Worm (Caenorhabditis elegans): ENCODE measurements around the gene spe-36.

spe-36 gene

DNA sequence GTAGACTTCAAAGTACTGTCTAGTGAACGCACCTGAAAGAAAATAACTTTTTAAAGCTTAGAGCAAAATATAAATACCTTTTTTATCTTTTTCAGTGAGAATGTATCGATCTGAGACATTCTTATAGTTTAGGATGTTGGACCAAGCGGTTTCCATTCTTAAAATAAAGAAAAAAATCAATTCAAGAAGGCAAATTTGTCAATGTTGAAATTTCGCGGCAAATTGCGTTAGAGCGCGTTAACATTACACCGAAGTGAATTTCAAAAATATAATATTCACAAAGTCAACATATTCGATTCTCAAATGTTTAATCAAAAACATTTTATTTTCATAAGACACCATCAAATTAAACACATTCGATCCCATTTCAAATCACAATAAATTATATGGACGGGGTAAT lies 30.4 kb downstream of the spe-36 start, which contains the start of gene F12F6.7:
Gene F12F6.7 (minus strand): TSS at position 157 of the 400 bp plus-strand sequence.
- TF ChIP-seq tbx-11 (GFP tag; IDR thresholded peaks at IDR 0.05) = no peak
- TF ChIP-seq ama-1 (optimal IDR thresholded peaks at IDR 0.05) = no peak
- no peak for TF ChIP-seq F13C5.2 (tag; optimal IDR thresholded peaks at IDR 0.05)
- no peak for TF ChIP-seq aly-1 (tag; optimal IDR thresholded peaks at IDR 0.05)
- TF ChIP-seq hmg-4 (GFP tag; optimal IDR thresholded peaks at IDR 0.05) = no peak
- TF ChIP-seq ceh-36 (tag; optimal IDR thresholded peaks at IDR 0.05) = no peak
- no peak for TF ChIP-seq sea-1 (GFP tag; conservative IDR thresholded peaks at IDR 0.05)
- no peak for TF ChIP-seq hmbx-1 (tag; optimal IDR thresholded peaks at IDR 0.05)
- TF ChIP-seq hnd-1 (tag; optimal IDR thresholded peaks at IDR 0.05) = no peak
- TF ChIP-seq B0310.2 (tag; optimal IDR thresholded peaks at IDR 0.05) = no peak
- no peak for TF ChIP-seq ets-7 (tag; optimal IDR thresholded peaks at IDR 0.05)
- no peak for TF ChIP-seq ceh-13 (GFP tag; optimal IDR thresholded peaks at IDR 0.05)
- no peak for TF ChIP-seq flt-1 (GFP tag; IDR thresholded peaks at IDR 0.05)
- TF ChIP-seq pes-1 (GFP tag; IDR thresholded peaks at IDR 0.05) = no peak
- no peak for TF ChIP-seq tra-4 (tag; optimal IDR thresholded peaks at IDR 0.05)
- TF ChIP-seq scrt-1 (GFP tag; IDR thresholded peaks at IDR 0.05) = no peak
- no peak for TF ChIP-seq tbx-37 (GFP tag; conservative IDR thresholded peaks at IDR 0.05)

DNA sequence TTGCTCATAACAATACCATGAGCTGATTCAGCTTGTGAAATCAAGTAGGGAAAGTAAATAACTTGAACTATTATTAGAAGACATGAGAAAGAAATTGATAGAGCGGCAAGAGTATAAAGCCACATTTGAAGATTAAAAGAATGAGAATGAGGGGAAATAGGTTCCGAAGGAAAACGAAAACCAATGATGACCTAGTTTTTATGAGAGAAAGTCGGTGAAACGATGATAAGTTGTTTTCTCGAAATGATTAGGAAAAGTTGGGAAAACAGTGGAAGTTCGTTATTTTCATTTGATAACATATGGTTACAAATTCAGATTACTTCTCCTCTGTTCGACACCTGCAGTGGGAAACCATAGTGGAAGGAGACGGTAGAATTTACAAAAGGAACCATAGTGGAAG lies 40.3 kb downstream of the spe-36 start, which contains the start of gene col-128:
Gene col-128 (minus strand): TSS at position 148 of the 400 bp plus-strand sequence.
- TF ChIP-seq tbx-11 (GFP tag; IDR thresholded peaks at IDR 0.05) (no peak), hnd-1 (tag; optimal IDR thresholded peaks at IDR 0.05) (no peak), ceh-36 (tag; optimal IDR thresholded peaks at IDR 0.05) (no peak), tbx-37 (GFP tag; conservative IDR thresholded peaks at IDR 0.05) (no peak), ceh-13 (GFP tag; optimal IDR thresholded peaks at IDR 0.05) (no peak), hmbx-1 (tag; optimal IDR thresholded peaks at IDR 0.05) (no peak), sea-1 (GFP tag; conservative IDR thresholded peaks at IDR 0.05) (no peak), B0310.2 (tag; optimal IDR thresholded peaks at IDR 0.05) (no peak), pes-1 (GFP tag; IDR thresholded peaks at IDR 0.05) (no peak), F13C5.2 (tag; optimal IDR thresholded peaks at IDR 0.05) (no peak), hmg-4 (GFP tag; optimal IDR thresholded peaks at IDR 0.05) (no peak), ama-1 (optimal IDR thresholded peaks at IDR 0.05) (no peak), flt-1 (GFP tag; IDR thresholded peaks at IDR 0.05) (no peak), tra-4 (tag; optimal IDR thresholded peaks at IDR 0.05) (no peak), ets-7 (tag; optimal IDR thresholded peaks at IDR 0.05) (no peak), scrt-1 (GFP tag; IDR thresholded peaks at IDR 0.05) (no peak)

DNA sequence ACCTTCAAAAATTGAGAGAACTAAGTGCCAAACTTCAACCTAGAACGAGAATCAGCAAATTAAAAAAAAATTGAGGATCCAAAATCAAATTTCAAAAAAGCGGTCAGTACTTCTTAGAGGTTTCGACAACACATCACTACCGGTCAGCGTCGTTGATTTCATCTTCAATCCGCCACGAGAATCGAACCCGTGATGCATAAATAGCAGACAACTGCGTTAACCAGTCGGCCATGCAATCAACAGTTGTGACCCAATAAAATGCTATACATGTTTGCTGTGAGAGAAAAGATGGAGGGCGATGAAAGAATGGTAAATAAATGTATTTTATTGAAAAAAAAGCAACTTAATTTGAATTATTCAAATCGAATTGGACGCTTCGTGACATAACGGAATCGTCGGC lies 42.4 kb downstream of the spe-36 start:
- TF ChIP-seq hnd-1 (tag; optimal IDR thresholded peaks at IDR 0.05) (peak; percentile 79), tbx-37 (GFP tag; conservative IDR thresholded peaks at IDR 0.05) (peak; percentile 80), tra-4 (tag; optimal IDR thresholded peaks at IDR 0.05) (peak; percentile 63), F13C5.2 (tag; optimal IDR thresholded peaks at IDR 0.05) (peak; percentile 89), ceh-36 (tag; optimal IDR thresholded peaks at IDR 0.05) (no peak), flt-1 (GFP tag; IDR thresholded peaks at IDR 0.05) (peak; percentile 86), scrt-1 (GFP tag; IDR thresholded peaks at IDR 0.05) (peak; percentile 94), aly-1 (tag; optimal IDR thresholded peaks at IDR 0.05) (peak; percentile 91), hmg-4 (GFP tag; optimal IDR thresholded peaks at IDR 0.05) (peak; percentile 92), pes-1 (GFP tag; IDR thresholded peaks at IDR 0.05) (peak; percentile 91), ets-7 (tag; optimal IDR thresholded peaks at IDR 0.05) (peak; percentile 65), hmbx-1 (tag; optimal IDR thresholded peaks at IDR 0.05) (peak; percentile 55), ceh-13 (GFP tag; optimal IDR thresholded peaks at IDR 0.05) (peak; percentile 89), tbx-11 (GFP tag; IDR thresholded peaks at IDR 0.05) (peak; percentile 87), B0310.2 (tag; optimal IDR thresholded peaks at IDR 0.05) (peak; percentile 87), sea-1 (GFP tag; conservative IDR thresholded peaks at IDR 0.05) (peak; percentile 86), ama-1 (optimal IDR thresholded peaks at IDR 0.05) (no peak)

DNA sequence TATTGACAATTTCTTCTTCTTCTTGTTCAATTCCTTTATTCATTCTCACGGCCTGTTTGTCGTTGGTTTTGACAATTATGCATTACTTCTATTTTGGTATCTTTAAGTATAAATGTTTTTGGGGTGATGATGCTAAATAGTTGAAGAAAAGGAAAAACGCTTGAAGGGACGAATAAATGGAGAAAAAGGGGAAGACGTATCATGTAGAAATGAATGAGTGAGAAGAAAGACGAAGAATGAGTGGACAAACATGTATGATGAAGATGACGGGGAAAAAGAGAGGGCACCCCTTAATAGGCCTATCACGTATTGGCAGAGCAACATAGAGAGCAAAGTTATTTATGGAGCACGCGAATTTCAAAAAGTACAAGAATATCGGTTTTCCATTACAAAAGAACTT lies 43.4 kb downstream of the spe-36 start, which contains the start of gene M04B2.7:
Gene M04B2.7 (minus strand): TSS at position 101 of the 400 bp plus-strand sequence.
- TF ChIP-seq flt-1 (GFP tag; IDR thresholded peaks at IDR 0.05) = no peak
- TF ChIP-seq tbx-11 (GFP tag; IDR thresholded peaks at IDR 0.05) = no peak
- TF ChIP-seq tra-4 (tag; optimal IDR thresholded peaks at IDR 0.05) = no peak
- TF ChIP-seq hnd-1 (tag; optimal IDR thresholded peaks at IDR 0.05) = no peak
- no peak for TF ChIP-seq ceh-13 (GFP tag; optimal IDR thresholded peaks at IDR 0.05)
- no peak for TF ChIP-seq hmbx-1 (tag; optimal IDR thresholded peaks at IDR 0.05)
- TF ChIP-seq ama-1 (optimal IDR thresholded peaks at IDR 0.05) = no peak
- TF ChIP-seq sea-1 (GFP tag; conservative IDR thresholded peaks at IDR 0.05) = no peak
- no peak for TF ChIP-seq hmg-4 (GFP tag; optimal IDR thresholded peaks at IDR 0.05)
- TF ChIP-seq ceh-36 (tag; optimal IDR thresholded peaks at IDR 0.05) = no peak
- no peak for TF ChIP-seq F13C5.2 (tag; optimal IDR thresholded peaks at IDR 0.05)
- TF ChIP-seq tbx-37 (GFP tag; conservative IDR thresholded peaks at IDR 0.05) = no peak

All from whole organism, early embryonic.